Fruit fly (Drosophila melanogaster) S2 (cell line): ENCODE measurements around the gene Wdr92.

Experiments
- CG8478 ChIP-seq: fragments of >200 bp; optimal IDR thresholded peaks from 2 replicates; lab custom pipeline; 2018
- CTCF ChIP-seq, 2 experiments: fragments of >200 bp; optimal IDR thresholded peaks; 2 replicates each; lab custom pipeline; 2018

DNA sequence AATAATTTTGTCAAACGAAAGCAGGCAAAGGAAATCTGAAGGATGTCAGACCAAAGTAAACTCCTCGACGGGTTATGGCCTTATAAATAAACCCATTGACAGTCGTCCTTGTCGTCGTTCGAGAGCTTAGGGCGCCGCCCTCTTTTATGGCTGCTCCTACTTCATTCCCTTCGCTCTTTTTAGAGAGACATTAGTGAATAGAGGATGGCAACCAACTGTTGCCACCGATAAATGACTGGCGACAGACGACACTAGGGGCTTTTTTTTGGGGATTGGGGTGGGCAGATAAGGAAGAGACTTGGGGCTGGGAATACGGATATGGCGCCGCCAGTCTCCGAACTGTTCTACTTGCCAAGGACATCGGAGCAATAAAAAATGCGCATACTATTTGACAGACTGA is 34.5 kb downstream of the Wdr92 start:
- TF ChIP-seq CG8478 (lab: Kevin White, UChicago) (no peak), CTCF (optimal IDR thresholded peaks at IDR 0.05; lab: Kevin White, UChicago) (no peak)
